Worm (Caenorhabditis elegans) whole organism, young adult: ENCODE results near the gene nhr-238.

Experiments used
- B0019.2 ChIP-seq: fragments of 200-800 bp; sonication (Bioruptor generic); conservative IDR thresholded peaks from 2 replicates; pipeline ENCODE4 v1.3.6; 2022; ENCODE audit warnings: missing genetic modification reagents, missing genetic modification characterization, missing compliant biosample characterization
- B0261.1 ChIP-seq: sonication (generic microtip); optimal IDR thresholded peaks from 2 replicates; lab custom pipeline; 2016; ENCODE audit warnings: mild to moderate bottlenecking, missing genetic modification characterization, moderate library complexity, missing compliant biosample characterization
- F10E7.11 ChIP-seq: sonication (generic microtip); optimal IDR thresholded peaks from 2 replicates; lab custom pipeline; 2017; ENCODE audit warnings: mild to moderate bottlenecking, missing genetic modification characterization, moderate library complexity, missing compliant biosample characterization
- F37B4.10 ChIP-seq: fragments of 200-800 bp; sonication (Bioruptor generic); IDR thresholded peaks from 2 replicates; pipeline ENCODE4 v1.3.6; 2022; ENCODE audit warnings: missing genetic modification characterization, missing compliant biosample characterization
- F39B2.1 ChIP-seq: fragments of 200-800 bp; sonication (Bioruptor generic); IDR thresholded peaks from 2 replicates; pipeline ENCODE4 v1.3.6; 2022; ENCODE audit warnings: missing genetic modification reagents, missing genetic modification characterization, missing compliant biosample characterization
- F55B11.4 ChIP-seq: sonication (generic microtip); optimal IDR thresholded peaks from 2 replicates; lab custom pipeline; 2016; ENCODE audit warnings: missing compliant biosample characterization, missing genetic modification characterization, borderline replicate concordance; ENCODE audit not compliant: insufficient read depth
- ama-1 ChIP-seq, 3 experiments: fragments of 150-350 bp in 1 of 3; sonication (generic microtip) in 2 of 3; optimal IDR thresholded peaks; 2 replicates each; lab custom pipeline; 2014 to 2018; ENCODE audit warnings: missing biosample characterization in 2 of 3, missing genetic modification characterization in 2 of 3, missing genetic modification reagents in 2 of 3
- aptf-2 ChIP-seq: fragments of 200-800 bp; sonication (Bioruptor generic); conservative IDR thresholded peaks from 2 replicates; pipeline ENCODE4 v1.3.6; 2022; ENCODE audit warnings: missing genetic modification reagents, missing genetic modification characterization, missing compliant biosample characterization
- cebp-1 ChIP-seq, 2 experiments: fragments of 200-800 bp in 1 of 2; sonication (Bioruptor generic) in 1 of 2; sonication (generic microtip) in 1 of 2; IDR thresholded peaks in 1 of 2; optimal IDR thresholded peaks in 1 of 2; 2 replicates each; pipeline versions ENCODE4 v1.3.6 to Lab custom; 2017 to 2022; ENCODE audit warnings: missing compliant biosample characterization in 2 of 2, missing genetic modification characterization in 2 of 2, mild to moderate bottlenecking in 1 of 2, missing genetic modification reagents in 1 of 2, moderate library complexity in 1 of 2
- chd-7 ChIP-seq: sonication (generic microtip); optimal IDR thresholded peaks from 2 replicates; lab custom pipeline; 2016; ENCODE audit warnings: mild to moderate bottlenecking, missing genetic modification characterization, moderate library complexity, missing compliant biosample characterization
- dpl-1 ChIP-seq: fragments of 150-350 bp; optimal IDR thresholded peaks from 2 replicates; lab custom pipeline; 2014; ENCODE audit warnings: missing biosample characterization, missing genetic modification reagents, missing genetic modification characterization
- ets-4 ChIP-seq: fragments of 200-800 bp; sonication (Bioruptor generic); optimal IDR thresholded peaks from 2 replicates; lab custom pipeline; 2018; ENCODE audit warnings: mild to moderate bottlenecking, missing genetic modification characterization, missing compliant biosample characterization
- gei-17 ChIP-seq: fragments of 200-800 bp; sonication (Bioruptor generic); optimal IDR thresholded peaks from 2 replicates; lab custom pipeline; 2018; ENCODE audit warnings: mild to moderate bottlenecking, missing genetic modification characterization, missing compliant biosample characterization
- him-1 ChIP-seq: sonication (generic microtip); optimal IDR thresholded peaks from 2 replicates; lab custom pipeline; 2016; ENCODE audit warnings: missing genotype, missing genetic modification reagents, missing genetic modification characterization, missing compliant biosample characterization
- hsf-1 ChIP-seq: fragments of 200-800 bp; sonication (Bioruptor generic); IDR thresholded peaks from 2 replicates; pipeline ENCODE4 v1.3.6; 2022; ENCODE audit warnings: missing genetic modification reagents, missing genetic modification characterization, missing compliant biosample characterization
- lir-1 ChIP-seq: fragments of 200-800 bp; sonication (Bioruptor generic); conservative IDR thresholded peaks from 2 replicates; pipeline ENCODE4 v1.3.6; 2022; ENCODE audit warnings: missing genetic modification reagents, missing genetic modification characterization, missing compliant biosample characterization
- madf-10 ChIP-seq: sonication (generic microtip); optimal IDR thresholded peaks from 2 replicates; lab custom pipeline; 2016; ENCODE audit warnings: mild to moderate bottlenecking, missing genetic modification characterization, missing compliant biosample characterization
- madf-6 ChIP-seq: fragments of 200-800 bp; sonication (Bioruptor generic); IDR thresholded peaks from 2 replicates; pipeline ENCODE4 v1.3.6; 2022; ENCODE audit warnings: missing genetic modification reagents, missing genetic modification characterization, missing compliant biosample characterization
- mxl-1 ChIP-seq: sonication (generic microtip); optimal IDR thresholded peaks from 2 replicates; lab custom pipeline; 2016; ENCODE audit warnings: missing genetic modification characterization, missing compliant biosample characterization
- nhr-27 ChIP-seq: fragments of 200-800 bp; sonication (Bioruptor generic); optimal IDR thresholded peaks from 2 replicates; lab custom pipeline; 2018; ENCODE audit warnings: mild to moderate bottlenecking, missing genetic modification characterization, moderate library complexity, missing compliant biosample characterization
- nhr-90 ChIP-seq: sonication (generic microtip); optimal IDR thresholded peaks from 2 replicates; lab custom pipeline; 2016; ENCODE audit warnings: missing genotype, mild to moderate bottlenecking, missing genetic modification characterization, missing compliant biosample characterization
- rec-8 ChIP-seq, 2 experiments: sonication (generic microtip); optimal IDR thresholded peaks; 2 replicates each; lab custom pipeline; 2016; ENCODE audit warnings: mild to moderate bottlenecking in 2 of 2, missing genetic modification characterization in 2 of 2, missing genetic modification reagents in 2 of 2, missing genotype in 2 of 2, missing biosample characterization in 1 of 2, missing compliant biosample characterization in 1 of 2, moderate library complexity in 1 of 2
- repo-1 ChIP-seq: sonication (generic microtip); optimal IDR thresholded peaks from 2 replicates; lab custom pipeline; 2017; ENCODE audit warnings: mild to moderate bottlenecking, missing genetic modification characterization, missing compliant biosample characterization
- snpc-4 ChIP-seq, 5 experiments: fragments of 150-350 bp in 1 of 5; sonication (generic microtip) in 4 of 5; optimal IDR thresholded peaks; 2 replicates each; lab custom pipeline; 2014 to 2018; ENCODE audit warnings: missing genetic modification characterization in 5 of 5, missing biosample characterization in 3 of 5, antibody characterized with exemption in 2 of 5, mild to moderate bottlenecking in 2 of 5, missing compliant biosample characterization in 2 of 5, missing genotype in 2 of 5, moderate library complexity in 2 of 5, missing genetic modification reagents in 1 of 5
- somi-1 ChIP-seq: fragments of 200-800 bp; sonication (Bioruptor generic); optimal IDR thresholded peaks from 2 replicates; lab custom pipeline; 2018; ENCODE audit warnings: mild to moderate bottlenecking, missing genetic modification characterization, missing compliant biosample characterization
- tbp1 ChIP-seq: fragments of 200-800 bp; sonication (Bioruptor generic); optimal IDR thresholded peaks from 2 replicates; lab custom pipeline; 2018; ENCODE audit warnings: mild to moderate bottlenecking, missing genetic modification characterization, missing compliant biosample characterization
- unc-130 ChIP-seq: sonication (generic microtip); optimal IDR thresholded peaks from 2 replicates; lab custom pipeline; 2016; ENCODE audit warnings: missing genetic modification reagents, missing genetic modification characterization, missing compliant biosample characterization
- zim-3 ChIP-seq: sonication (generic microtip); optimal IDR thresholded peaks from 2 replicates; lab custom pipeline; 2017; ENCODE audit warnings: mild to moderate bottlenecking, missing genetic modification characterization, moderate library complexity, missing compliant biosample characterization
- ztf-25 ChIP-seq: fragments of 200-800 bp; sonication (Bioruptor generic); IDR thresholded peaks from 2 replicates; pipeline ENCODE4 v1.3.6; 2022; ENCODE audit warnings: missing genetic modification reagents, missing genetic modification characterization, missing compliant biosample characterization

The nhr-238 gene

DNA sequence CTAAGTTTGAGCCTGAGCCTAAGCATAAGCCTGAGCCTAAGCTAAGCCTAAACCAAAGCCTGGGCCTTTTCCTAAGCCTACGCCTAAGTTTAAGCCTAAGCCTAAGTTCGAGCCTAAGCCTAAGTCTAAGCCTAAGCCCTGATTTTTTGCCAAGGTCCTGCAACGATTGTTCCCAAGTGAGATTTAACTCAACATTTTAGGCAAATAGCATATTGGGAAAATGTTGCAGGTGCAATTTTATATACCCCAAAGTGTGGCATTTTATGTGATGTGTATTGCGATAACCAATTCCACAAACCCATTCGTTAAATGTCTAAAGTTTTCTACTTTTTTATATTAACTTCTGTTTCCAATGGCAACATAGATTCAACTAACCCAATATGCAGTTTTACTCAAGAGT is 33.0 kb upstream of the nhr-238 start, which contains the start of gene irld-40:
Gene irld-40, plus strand, starts transcription at position 301 of the 400 bp plus-strand sequence.
- TF ChIP-seq madf-10 (tag; lab: Kevin White, UChicago) (no peak), F10E7.11 (tag; lab: Kevin White, UChicago) (no peak), tbp1 (GFP tag; lab: Kevin White, UChicago) (no peak), hsf-1 (GFP tag; lab: Robert Waterston, UW) (0 out of 2 replicates have a peak, but pooled peaks have one; percentile 32), unc-130 (no peak), F39B2.1 (GFP tag; lab: Robert Waterston, UW) (no peak)
- TF ChIP-seq, all 124 proteins: peak for 1

DNA sequence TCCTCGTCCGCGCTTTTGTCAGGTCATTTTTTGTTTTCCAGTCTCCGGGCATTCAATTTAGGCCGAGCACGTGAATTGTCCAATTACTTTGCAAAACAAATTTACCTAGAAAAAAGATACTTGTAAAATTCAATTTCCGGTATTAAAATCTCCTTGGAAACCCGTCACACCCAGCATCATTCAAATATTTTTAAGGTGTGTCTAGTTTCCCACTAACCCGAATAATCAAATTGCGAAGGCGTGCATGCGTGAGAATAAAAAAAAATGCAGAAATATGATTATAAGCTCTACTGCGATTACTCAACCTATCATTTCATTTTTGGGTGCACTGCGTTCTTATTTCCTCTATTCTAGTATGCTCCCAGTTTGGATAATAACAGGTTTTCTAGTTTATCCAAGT is 25.6 kb upstream of the nhr-238 start, which contains the start of gene irld-11:
Gene irld-11, plus strand, starts transcription at position 301 of the 400 bp plus-strand sequence.
- TF ChIP-seq gei-17 (GFP tag; lab: Kevin White, UChicago) = no peak
- TF ChIP-seq F37B4.10 (GFP tag; lab: Robert Waterston, UW) = no peak
- TF ChIP-seq dpl-1 (GFP tag; lab: Kevin White, UChicago) = no peak
- TF ChIP-seq repo-1 (tag; lab: Kevin White, UChicago) = no peak
- TF ChIP-seq madf-6 (GFP tag; lab: Robert Waterston, UW) = no peak
- TF ChIP-seq nhr-27 = no peak
- no peak for TF ChIP-seq mxl-1 (tag; lab: Kevin White, UChicago)
- TF ChIP-seq chd-7 = no peak
- no peak for TF ChIP-seq aptf-2
- TF ChIP-seq B0261.1 (tag; lab: Kevin White, UChicago) = no peak

DNA sequence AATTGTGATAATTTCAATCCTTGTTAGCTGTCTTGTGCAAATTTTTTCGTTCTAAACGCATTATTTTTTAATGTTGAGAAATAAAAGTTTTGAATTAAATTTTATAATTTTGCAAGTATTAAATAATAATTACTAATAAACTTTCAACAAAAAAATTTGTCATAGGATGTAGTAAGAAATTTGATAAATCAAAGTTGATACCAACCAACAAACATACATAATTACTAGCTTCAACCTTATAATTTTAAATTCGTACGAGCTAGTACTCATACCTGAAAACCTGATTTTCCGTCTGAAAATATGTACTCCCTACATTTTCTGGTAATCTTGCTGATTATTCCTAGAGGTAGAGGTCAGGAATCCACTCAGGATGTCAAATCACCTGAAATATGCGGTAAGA is 21.8 kb upstream of the nhr-238 start, which contains the start of gene irld-44:
Gene irld-44, plus strand, starts transcription at position 301 of the 400 bp plus-strand sequence.
- TF ChIP-seq him-1 (tag; lab: Kevin White, UChicago) (no peak), F55B11.4 (tag; lab: Kevin White, UChicago) (no peak)

DNA sequence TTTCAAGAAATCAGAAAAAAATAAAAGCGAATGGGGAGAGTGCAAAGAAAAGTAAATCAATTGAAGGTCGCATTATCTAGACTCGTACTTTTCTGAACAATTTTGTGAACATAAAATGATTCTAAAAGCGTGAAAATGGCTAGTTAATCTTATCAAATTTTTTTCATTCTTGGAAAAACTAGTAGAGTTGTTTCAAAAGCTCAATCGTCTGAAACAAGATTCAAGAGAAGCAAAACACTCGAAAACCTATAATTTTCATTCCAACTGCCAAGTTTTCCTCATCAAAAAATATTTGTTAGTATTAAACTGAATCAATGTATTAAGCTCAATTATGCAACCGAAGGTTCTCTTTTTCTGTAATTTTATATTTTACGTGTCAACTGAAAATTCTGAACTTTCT is 18.8 kb upstream of the nhr-238 start, which contains the start of gene irld-45:
Gene irld-45, plus strand, starts transcription at position 301 of the 400 bp plus-strand sequence.
- TF ChIP-seq cebp-1 (GFP tag; IDR thresholded peaks at IDR 0.05; lab: Robert Waterston, UW) = no peak
- no peak for TF ChIP-seq cebp-1 (tag; optimal IDR thresholded peaks at IDR 0.05; lab: Kevin White, UChicago)
- no peak for TF ChIP-seq ets-4
- no peak for TF ChIP-seq B0019.2 (GFP tag; lab: Robert Waterston, UW)
- no peak for TF ChIP-seq zim-3 (tag; lab: Kevin White, UChicago)
- TF ChIP-seq snpc-4 (GFP tag; optimal IDR thresholded peaks at IDR 0.05; lab: Kevin White, UChicago) = no peak
- no peak for TF ChIP-seq snpc-4 (tag; optimal IDR thresholded peaks at IDR 0.05; lab: Kevin White, UChicago)
- no peak for TF ChIP-seq ama-1 (optimal IDR thresholded peaks at IDR 0.05; lab: Kevin White, UChicago)
- no peak for TF ChIP-seq ama-1 (GFP tag; optimal IDR thresholded peaks at IDR 0.05; lab: Kevin White, UChicago)

DNA sequence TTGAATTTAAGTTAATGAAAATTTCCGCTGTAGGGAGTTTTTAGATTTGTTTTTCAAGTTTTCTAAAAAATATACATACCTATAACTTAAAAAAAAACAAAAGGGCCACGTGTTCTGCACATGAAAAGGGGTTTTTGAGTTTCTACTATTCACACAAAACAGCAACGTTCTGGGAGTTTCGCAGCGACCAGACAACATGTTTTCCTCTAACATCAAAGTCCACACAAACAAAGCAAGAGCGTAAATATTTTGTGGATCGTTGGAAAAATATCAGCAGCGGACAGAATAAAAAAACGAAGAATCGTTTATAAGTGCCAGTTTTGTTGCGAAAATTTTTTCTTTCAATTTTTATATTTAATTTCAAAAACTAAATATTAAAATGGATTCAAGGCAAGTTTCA is 14.7 kb upstream of the nhr-238 start, which contains the start of gene alh-2:
Gene alh-2, plus strand, starts transcription at position 284 of the 400 bp plus-strand sequence.
- no peak for TF ChIP-seq ama-1 (optimal IDR thresholded peaks at IDR 0.05; lab: Kevin White, UChicago)
- no peak for TF ChIP-seq ama-1 (GFP tag; optimal IDR thresholded peaks at IDR 0.05; lab: Kevin White, UChicago)
- no peak for TF ChIP-seq lir-1 (GFP tag; lab: Robert Waterston, UW)
- no peak for TF ChIP-seq rec-8 (tag; optimal IDR thresholded peaks at IDR 0.05; lab: Kevin White, UChicago)
- no peak for TF ChIP-seq somi-1 (GFP tag; lab: Kevin White, UChicago)
- no peak for TF ChIP-seq nhr-90 (tag; lab: Kevin White, UChicago)
- no peak for TF ChIP-seq ztf-25 (GFP tag; lab: Robert Waterston, UW)
- no peak for TF ChIP-seq aptf-2
